Fruit fly (Drosophila melanogaster) Kc167 (cell line): Measurements from ENCODE around the gene poe.

ENCODE experiments used
- Myc ChIP-seq: fragments of >200 bp; optimal IDR thresholded peaks from 2 replicates; lab custom pipeline; 2017; ENCODE audit warnings: missing external identifiers
- Sin3A ChIP-seq: fragments of >200 bp; optimal IDR thresholded peaks from 2 replicates; lab custom pipeline; 2018; ENCODE audit warnings: missing external identifiers
- h ChIP-seq: fragments of >200 bp; optimal IDR thresholded peaks from 3 replicates; lab custom pipeline; 2018; ENCODE audit warnings: missing external identifiers
- insv ChIP-seq: fragments of >200 bp; optimal IDR thresholded peaks from 3 replicates; lab custom pipeline; 2018; ENCODE audit warnings: missing external identifiers
- psq ChIP-seq: fragments of >200 bp; optimal IDR thresholded peaks from 2 replicates; lab custom pipeline; 2017; ENCODE audit warnings: missing external identifiers
- ttk ChIP-seq: sonication (Bioruptor generic); optimal IDR thresholded peaks from 2 replicates; lab custom pipeline; 2017; ENCODE audit warnings: missing external identifiers

The poe gene

DNA sequence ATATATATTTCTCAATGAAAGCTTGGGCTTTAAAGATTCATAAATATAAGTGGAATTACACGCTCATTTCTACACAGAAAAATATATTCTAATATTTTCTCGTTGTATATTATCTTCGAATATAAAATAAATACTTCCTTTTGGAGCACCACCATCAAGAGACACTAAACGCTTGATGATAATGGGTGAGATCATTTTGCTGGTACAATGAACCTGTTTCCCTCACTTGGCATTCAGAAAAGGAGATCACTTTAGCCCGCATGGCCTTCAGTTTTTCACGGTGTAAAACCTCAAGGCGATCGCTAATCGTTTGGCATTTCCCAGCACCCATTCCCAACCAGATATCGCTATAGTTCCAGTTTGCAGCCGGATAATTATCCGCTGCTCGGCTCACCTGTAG, 65.4 kb downstream of the poe start:
- TF ChIP-seq h (lab: Kevin White, UChicago) (no peak), Sin3A (lab: Kevin White, UChicago) (no peak), insv (lab: Kevin White, UChicago) (no peak), Myc (no peak), ttk (no peak), psq (no peak)
